Worm (Caenorhabditis elegans): ENCODE measurements around the gene lag-2.

The lag-2 gene

DNA sequence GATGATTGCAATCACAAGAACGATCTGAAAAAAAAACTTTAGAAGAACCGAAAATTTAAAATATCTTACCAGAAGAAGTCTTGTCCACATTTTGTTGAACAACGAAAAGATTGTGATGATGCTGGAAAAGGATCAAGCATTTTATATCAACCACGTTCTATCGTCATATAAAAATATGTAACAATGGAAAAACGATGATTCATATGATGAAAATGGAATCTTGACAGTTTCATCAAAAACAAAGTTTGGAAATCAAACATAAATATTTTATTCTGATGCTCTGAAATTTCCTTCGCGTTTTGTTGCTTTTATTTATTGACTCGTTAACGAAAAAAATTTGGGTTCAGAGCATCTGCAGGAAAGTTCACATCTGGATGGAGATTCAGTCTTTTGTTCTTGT lies 48.5 kb downstream of the lag-2 start, which contains the start of the genes K08D9.9 and str-16:
Gene K08D9.9, minus strand, starts transcription at position 101 of the 400 bp plus-strand sequence.
Gene str-16, plus strand, starts transcription at position 266 of the 400 bp plus-strand sequence.
- no peak for TF ChIP-seq B0310.2 (tag; optimal IDR thresholded peaks at IDR 0.05)
- no peak for TF ChIP-seq tbx-37 (GFP tag; conservative IDR thresholded peaks at IDR 0.05)
- no peak for TF ChIP-seq ets-7 (tag; optimal IDR thresholded peaks at IDR 0.05)
- no peak for TF ChIP-seq flt-1 (GFP tag; IDR thresholded peaks at IDR 0.05)
- no peak for TF ChIP-seq ceh-36 (tag; optimal IDR thresholded peaks at IDR 0.05)
- no peak for TF ChIP-seq sea-1 (GFP tag; conservative IDR thresholded peaks at IDR 0.05)
- no peak for TF ChIP-seq F13C5.2 (tag; optimal IDR thresholded peaks at IDR 0.05)
- no peak for TF ChIP-seq tra-4 (tag; optimal IDR thresholded peaks at IDR 0.05)
- TF ChIP-seq hnd-1 (tag; optimal IDR thresholded peaks at IDR 0.05): no peak
- no peak for TF ChIP-seq pes-1 (GFP tag; IDR thresholded peaks at IDR 0.05)
- no peak for TF ChIP-seq hmg-4 (GFP tag; optimal IDR thresholded peaks at IDR 0.05)
- TF ChIP-seq scrt-1 (GFP tag; IDR thresholded peaks at IDR 0.05): no peak
